Worm (Caenorhabditis elegans): ENCODE measurements around the gene C18D1.2.

Gene C18D1.2

ce11 chrII:10045670-10046069 lies 11.1 kb upstream of the C18D1.2 start:
- TF ChIP-seq efl-1 (optimal IDR thresholded peaks at IDR 0.05) (no peak), efl-1 (GFP tag; optimal IDR thresholded peaks at IDR 0.05 in 1 of 2) (peak in 1 of 2 experiments; percentile 77), C04F5.9 (tag; optimal IDR thresholded peaks at IDR 0.05) (no peak), elt-3 (tag; optimal IDR thresholded peaks at IDR 0.05) (peak in 1 of 6 experiments; percentile 55), blmp-1 (tag; optimal IDR thresholded peaks at IDR 0.05) (peak; percentile 97)

ce11 chrII:10048568-10048967 lies 8.2 kb upstream of the C18D1.2 start, which contains the start of gene flp-4:
flp-4 (plus strand) TSS chrII:10048868.
- TF ChIP-seq zag-1 (tag; optimal IDR thresholded peaks at IDR 0.05) = no peak
- TF ChIP-seq nhr-47 (tag; optimal IDR thresholded peaks at IDR 0.05) = no peak
- TF ChIP-seq mdl-1 (tag; optimal IDR thresholded peaks at IDR 0.05) = no peak
- TF ChIP-seq fkh-10 (GFP tag; optimal IDR thresholded peaks at IDR 0.05) = no peak
- TF ChIP-seq irx-1 (tag; optimal IDR thresholded peaks at IDR 0.05) = no peak
- no peak for TF ChIP-seq sox-4 (tag; optimal IDR thresholded peaks at IDR 0.05)
- no peak for TF ChIP-seq lin-15B (tag; optimal IDR thresholded peaks at IDR 0.05)
- TF ChIP-seq unc-130 (tag; optimal IDR thresholded peaks at IDR 0.05) = no peak
- no peak for TF ChIP-seq ceh-82 (tag; optimal IDR thresholded peaks at IDR 0.05)
- TF ChIP-seq hlh-17 (GFP tag; optimal IDR thresholded peaks at IDR 0.05; ENCODE audit: borderline replicate concordance) = no peak
- TF ChIP-seq elt-2 (tag; optimal IDR thresholded peaks at IDR 0.05) = no peak
- no peak for TF ChIP-seq F16B12.6 (tag; optimal IDR thresholded peaks at IDR 0.05)
- no peak for TF ChIP-seq nhr-237 (tag; optimal IDR thresholded peaks at IDR 0.05)
- TF ChIP-seq isw-1 (GFP tag; IDR thresholded peaks at IDR 0.05) = no peak
- no peak for TF ChIP-seq lin-39 (tag; optimal IDR thresholded peaks at IDR 0.05)
- TF ChIP-seq pax-3 (tag; optimal IDR thresholded peaks at IDR 0.05) = no peak

- TF ChIP-seq efl-1 (optimal IDR thresholded peaks at IDR 0.05) (no peak), efl-1 (GFP tag; optimal IDR thresholded peaks at IDR 0.05 in 1 of 2) (peak in 1 of 2 experiments; percentile 29), nhr-11 (tag; optimal IDR thresholded peaks at IDR 0.05) (no peak), lin-14 (GFP tag; optimal IDR thresholded peaks at IDR 0.05) (peak; percentile 27), dsc-1 (tag; optimal IDR thresholded peaks at IDR 0.05) (peak; percentile 65)
Measured at ce11 chrII:10051485-10051884, 5.3 kb upstream of the C18D1.2 start.

- no peak for TF ChIP-seq ceh-88 (GFP tag; IDR thresholded peaks at IDR 0.05)
- TF ChIP-seq ztf-11 (tag; optimal IDR thresholded peaks at IDR 0.05) = no peak
- peak; percentile 19 for TF ChIP-seq lin-14 (GFP tag; optimal IDR thresholded peaks at IDR 0.05)
- TF ChIP-seq unc-30 (tag; optimal IDR thresholded peaks at IDR 0.05) = no peak
- peak; percentile 13 for TF ChIP-seq ces-1 (GFP tag; optimal IDR thresholded peaks at IDR 0.05)
Measured at ce11 chrII:10060508-10060907, 3.7 kb downstream of the C18D1.2 start, which contains the start of gene stg-1. stg-1 (minus strand) TSS chrII:10060660.

ce11 chrII:10065472-10065871 lies 8.7 kb downstream of the C18D1.2 start:
- no peak for TF ChIP-seq ama-1 (optimal IDR thresholded peaks at IDR 0.05)
- no peak for TF ChIP-seq dpl-1 (GFP tag; optimal IDR thresholded peaks at IDR 0.05)

- TF ChIP-seq hlh-17 (GFP tag; optimal IDR thresholded peaks at IDR 0.05; ENCODE audit: borderline replicate concordance) = no peak
- TF ChIP-seq elt-3 (tag; optimal IDR thresholded peaks at IDR 0.05) = no peak
- no peak for TF ChIP-seq tlp-1 (tag; optimal IDR thresholded peaks at IDR 0.05)
Measured at ce11 chrII:10067817-10068216, 11.0 kb downstream of the C18D1.2 start, which contains the start of gene die-1. die-1 (minus strand) TSS chrII:10067917.

ce11 chrII:10073986-10074385 lies 17.2 kb downstream of the C18D1.2 start:
- TF ChIP-seq swsn-7 (tag; optimal IDR thresholded peaks at IDR 0.05) (no peak), elt-3 (tag; optimal IDR thresholded peaks at IDR 0.05) (peak in 5 of 6 experiments; percentile 79 to 97 (median 95)), lin-14 (GFP tag; optimal IDR thresholded peaks at IDR 0.05) (peak; percentile 42), Y116A8C.19 (tag; optimal IDR thresholded peaks at IDR 0.05; ENCODE audit: borderline replicate concordance) (no peak), nhr-85 (tag) (peak; percentile 59), blmp-1 (tag; optimal IDR thresholded peaks at IDR 0.05) (peak; percentile 87), nhr-76 (tag; optimal IDR thresholded peaks at IDR 0.05) (no peak)
